Worm (Caenorhabditis elegans) whole organism, late embryonic: ENCODE results near the gene F55A11.11.

ENCODE experiments used
- C08G9.2 ChIP-seq: sonication (generic microtip); optimal IDR thresholded peaks from 2 replicates; lab custom pipeline; 2016; ENCODE audit warnings: mild to moderate bottlenecking, missing genetic modification characterization, moderate library complexity, missing compliant biosample characterization
- F13H6.1 ChIP-seq: sonication (generic microtip); optimal IDR thresholded peaks from 2 replicates; lab custom pipeline; 2016; ENCODE audit warnings: missing genetic modification characterization, missing compliant biosample characterization
- K02D7.2 ChIP-seq: sonication (generic microtip); optimal IDR thresholded peaks from 2 replicates; lab custom pipeline; 2017; ENCODE audit warnings: mild to moderate bottlenecking, missing genetic modification characterization, missing compliant biosample characterization
- Y22D7AL.16 ChIP-seq: sonication (generic microtip); optimal IDR thresholded peaks from 2 replicates; lab custom pipeline; 2016; ENCODE audit warnings: missing genetic modification characterization, missing compliant biosample characterization
- ahr-1 ChIP-seq: sonication (generic microtip); optimal IDR thresholded peaks from 2 replicates; lab custom pipeline; 2016; ENCODE audit warnings: missing genetic modification characterization, missing compliant biosample characterization
- ama-1 ChIP-seq: fragments of 150-350 bp; optimal IDR thresholded peaks from 2 replicates; lab custom pipeline; 2014
- ceh-14 ChIP-seq: sonication (generic microtip); optimal IDR thresholded peaks from 2 replicates; lab custom pipeline; 2016; ENCODE audit warnings: missing genotype, missing genetic modification characterization, missing compliant biosample characterization
- ceh-18 ChIP-seq: sonication (generic microtip); optimal IDR thresholded peaks from 2 replicates; lab custom pipeline; 2016; ENCODE audit warnings: missing genetic modification characterization, missing compliant biosample characterization
- ceh-22 ChIP-seq: sonication (generic microtip); optimal IDR thresholded peaks from 2 replicates; lab custom pipeline; 2017; ENCODE audit warnings: missing biosample characterization, missing genetic modification characterization
- ceh-24 ChIP-seq: sonication (generic microtip); optimal IDR thresholded peaks from 2 replicates; lab custom pipeline; 2016; ENCODE audit warnings: mild to moderate bottlenecking, missing genetic modification characterization, missing compliant biosample characterization
- ceh-30 ChIP-seq: fragments of 150-350 bp; optimal IDR thresholded peaks from 2 replicates; lab custom pipeline; 2014; ENCODE audit warnings: missing biosample characterization, missing genetic modification characterization
- ceh-31 ChIP-seq: sonication (generic microtip); optimal IDR thresholded peaks from 2 replicates; lab custom pipeline; 2016; ENCODE audit warnings: missing genetic modification characterization, missing compliant biosample characterization
- ceh-34 ChIP-seq: sonication (generic microtip); optimal IDR thresholded peaks from 2 replicates; lab custom pipeline; 2016; ENCODE audit warnings: mild to moderate bottlenecking, missing genetic modification characterization, missing compliant biosample characterization
- ceh-45 ChIP-seq: fragments of 200-800 bp; sonication (Bioruptor generic); IDR thresholded peaks from 2 replicates; pipeline ENCODE4 v1.3.6; 2022; ENCODE audit warnings: missing genetic modification reagents, missing genetic modification characterization, missing compliant biosample characterization
- ceh-6 ChIP-seq: fragments of 200-800 bp; sonication (Bioruptor generic); optimal IDR thresholded peaks from 2 replicates; lab custom pipeline; 2018; ENCODE audit warnings: mild to moderate bottlenecking, missing genetic modification characterization, missing compliant biosample characterization
- dve-1 ChIP-seq: sonication (generic microtip); optimal IDR thresholded peaks from 2 replicates; lab custom pipeline; 2017; ENCODE audit warnings: antibody characterized with exemption, mild to moderate bottlenecking, missing genetic modification characterization, missing compliant biosample characterization
- elt-4 ChIP-seq: sonication (generic microtip); optimal IDR thresholded peaks from 2 replicates; lab custom pipeline; 2016; ENCODE audit warnings: missing genetic modification characterization, missing compliant biosample characterization
- ets-4 ChIP-seq: sonication (generic microtip); optimal IDR thresholded peaks from 2 replicates; lab custom pipeline; 2016; ENCODE audit warnings: missing genetic modification characterization, missing compliant biosample characterization
- eyg-1 ChIP-seq: sonication (generic microtip); optimal IDR thresholded peaks from 2 replicates; lab custom pipeline; 2016; ENCODE audit warnings: missing genotype, missing genetic modification characterization, missing compliant biosample characterization
- fax-1 ChIP-seq: sonication (generic microtip); optimal IDR thresholded peaks from 2 replicates; lab custom pipeline; 2016; ENCODE audit warnings: missing genotype, missing genetic modification characterization, missing compliant biosample characterization
- hlh-30 ChIP-seq: sonication (generic microtip); optimal IDR thresholded peaks from 2 replicates; lab custom pipeline; 2017; ENCODE audit warnings: antibody characterized with exemption, missing genetic modification characterization, missing compliant biosample characterization; ENCODE audit not compliant: insufficient read depth
- hlh-6 ChIP-seq: sonication (generic microtip); optimal IDR thresholded peaks from 2 replicates; lab custom pipeline; 2016; ENCODE audit warnings: missing genotype, missing genetic modification characterization, missing compliant biosample characterization
- hlh-8 ChIP-seq: sonication (generic microtip); optimal IDR thresholded peaks from 2 replicates; lab custom pipeline; 2016; ENCODE audit warnings: missing genotype, missing genetic modification characterization, missing compliant biosample characterization
- lin-11 ChIP-seq: fragments of 200-800 bp; sonication (Bioruptor generic); optimal IDR thresholded peaks from 2 replicates; lab custom pipeline; 2018; ENCODE audit warnings: mild to moderate bottlenecking, missing genetic modification characterization, missing compliant biosample characterization
- mec-3 ChIP-seq: sonication (generic microtip); optimal IDR thresholded peaks from 2 replicates; lab custom pipeline; 2016; ENCODE audit warnings: borderline replicate concordance, missing genetic modification characterization, missing compliant biosample characterization
- nhr-11 ChIP-seq: fragments of 150-350 bp; optimal IDR thresholded peaks from 2 replicates; lab custom pipeline; 2014; ENCODE audit warnings: missing biosample characterization, missing genetic modification characterization
- nhr-232 ChIP-seq: sonication (generic microtip); optimal IDR thresholded peaks from 2 replicates; lab custom pipeline; 2016; ENCODE audit warnings: missing genetic modification characterization, missing compliant biosample characterization
- odd-2 ChIP-seq: sonication (generic microtip); optimal IDR thresholded peaks from 2 replicates; lab custom pipeline; 2017; ENCODE audit warnings: antibody characterized with exemption, mild to moderate bottlenecking, missing genetic modification characterization, missing compliant biosample characterization
- pha-2 ChIP-seq: sonication (generic microtip); optimal IDR thresholded peaks from 2 replicates; lab custom pipeline; 2017; ENCODE audit warnings: mild to moderate bottlenecking, missing genetic modification characterization, missing compliant biosample characterization
- pha-4 ChIP-seq: fragments of 150-350 bp; optimal IDR thresholded peaks from 2 replicates; lab custom pipeline; 2018; ENCODE audit warnings: missing biosample characterization, missing genetic modification reagents, missing genetic modification characterization
- ref-2 ChIP-seq: sonication (generic microtip); optimal IDR thresholded peaks from 2 replicates; lab custom pipeline; 2016; ENCODE audit warnings: missing genetic modification characterization, missing compliant biosample characterization
- rnt-1 ChIP-seq: sonication (generic microtip); optimal IDR thresholded peaks from 2 replicates; lab custom pipeline; 2016; ENCODE audit warnings: missing genetic modification characterization, missing compliant biosample characterization
- sdc-2 ChIP-seq: sonication (generic microtip); optimal IDR thresholded peaks from 2 replicates; lab custom pipeline; 2016; ENCODE audit warnings: missing genotype, missing genetic modification characterization, missing compliant biosample characterization
- sox-2 ChIP-seq: fragments of 200-800 bp; sonication (Bioruptor generic); IDR thresholded peaks from 2 replicates; pipeline ENCODE4 v1.3.6; 2022; ENCODE audit warnings: missing genetic modification reagents, missing genetic modification characterization, missing compliant biosample characterization
- sox-4 ChIP-seq: sonication (generic microtip); optimal IDR thresholded peaks from 2 replicates; lab custom pipeline; 2017; ENCODE audit warnings: mild to moderate bottlenecking, missing genetic modification characterization, inconsistent platforms, missing compliant biosample characterization
- tbx-2 ChIP-seq: sonication (generic microtip); optimal IDR thresholded peaks from 2 replicates; lab custom pipeline; 2016; ENCODE audit warnings: missing genetic modification characterization, missing compliant biosample characterization
- tbx-7 ChIP-seq: sonication (generic microtip); optimal IDR thresholded peaks from 2 replicates; lab custom pipeline; 2016; ENCODE audit warnings: missing genotype, missing genetic modification characterization, missing compliant biosample characterization
- unc-42 ChIP-seq: sonication (generic microtip); optimal IDR thresholded peaks from 2 replicates; lab custom pipeline; 2016; ENCODE audit warnings: missing genotype, missing genetic modification characterization, missing compliant biosample characterization
- unc-55 ChIP-seq: sonication (generic microtip); optimal IDR thresholded peaks from 2 replicates; lab custom pipeline; 2017; ENCODE audit warnings: missing biosample characterization, missing genetic modification reagents, missing genetic modification characterization
- unc-86 ChIP-seq: sonication (generic microtip); optimal IDR thresholded peaks from 2 replicates; lab custom pipeline; 2016; ENCODE audit warnings: missing genetic modification characterization, missing compliant biosample characterization
- ztf-16 ChIP-seq: sonication (generic microtip); optimal IDR thresholded peaks from 2 replicates; lab custom pipeline; 2017; ENCODE audit warnings: missing genetic modification characterization, missing compliant biosample characterization

F55A11.11 gene

ce11 chrV:11777846-11778245 lies 5.1 kb upstream of the F55A11.11 start:
- no peak for TF ChIP-seq ets-4
- peak; percentile 12 for TF ChIP-seq ceh-18 (tag; lab: Kevin White, UChicago)

ce11 chrV:11779310-11779709 lies 3.6 kb upstream of the F55A11.11 start:
- no peak for TF ChIP-seq unc-42 (tag; lab: Kevin White, UChicago)
- TF ChIP-seq Y22D7AL.16 (tag; lab: Kevin White, UChicago), result no peak
- TF ChIP-seq K02D7.2, result no peak
- TF ChIP-seq sox-2, result no peak
- no peak for TF ChIP-seq nhr-232 (tag; lab: Kevin White, UChicago)
- no peak for TF ChIP-seq ref-2
- TF ChIP-seq lin-11 (tag; lab: Kevin White, UChicago), result no peak
- TF ChIP-seq sdc-2 (tag; lab: Kevin White, UChicago), result no peak
- TF ChIP-seq ceh-30 (tag; lab: Kevin White, UChicago), result no peak
- no peak for TF ChIP-seq ceh-14 (tag; lab: Kevin White, UChicago)
- no peak for TF ChIP-seq rnt-1
- TF ChIP-seq unc-86, result no peak
- no peak for TF ChIP-seq eyg-1
- TF ChIP-seq hlh-30 (tag; lab: Kevin White, UChicago), result no peak
- no peak for TF ChIP-seq dve-1 (tag; lab: Kevin White, UChicago)
- no peak for TF ChIP-seq F13H6.1 (tag; lab: Kevin White, UChicago)
- no peak for TF ChIP-seq ceh-34 (tag; lab: Kevin White, UChicago)
- no peak for TF ChIP-seq ceh-45
- TF ChIP-seq ceh-6, result no peak
- TF ChIP-seq, all 69 proteins: peak for 0

- TF ChIP-seq ahr-1 (tag; lab: Kevin White, UChicago), result no peak
- TF ChIP-seq unc-55 (GFP tag; lab: Kevin White, UChicago), result peak; percentile 88
These were observed 3.1 kb upstream of the F55A11.11 start for ce11 chrV:11779810-11780209.

ce11 chrV:11787258-11787657 lies 4.3 kb downstream of the F55A11.11 start, which contains the start of gene F55A11.7:
F55A11.7 (minus strand) TSS chrV:11787443.
- no peak for TF ChIP-seq tbx-7 (tag; lab: Kevin White, UChicago)
- TF ChIP-seq odd-2 (tag; lab: Kevin White, UChicago), result no peak
- no peak for TF ChIP-seq dve-1 (tag; lab: Kevin White, UChicago)
- TF ChIP-seq pha-2 (tag; lab: Kevin White, UChicago), result no peak
- TF ChIP-seq ceh-18 (tag; lab: Kevin White, UChicago), result no peak
- no peak for TF ChIP-seq sox-2
- TF ChIP-seq ahr-1 (tag; lab: Kevin White, UChicago), result no peak
- no peak for TF ChIP-seq fax-1 (tag; lab: Kevin White, UChicago)
- TF ChIP-seq nhr-11 (tag; lab: Kevin White, UChicago), result no peak
- TF ChIP-seq elt-4 (tag; lab: Kevin White, UChicago), result no peak

- TF ChIP-seq eyg-1 (no peak), ceh-22 (tag; lab: Kevin White, UChicago) (no peak), Y22D7AL.16 (tag; lab: Kevin White, UChicago) (no peak), ceh-14 (tag; lab: Kevin White, UChicago) (no peak), C08G9.2 (tag; lab: Kevin White, UChicago) (no peak), sox-4 (no peak)
These were observed 4.8 kb downstream of the F55A11.11 start, which contains the start of gene F55A11.8 for ce11 chrV:11787742-11788238. F55A11.8 (plus strand) TSS chrV:11788188.

- TF ChIP-seq ets-4, result no peak
- TF ChIP-seq ceh-22 (tag; lab: Kevin White, UChicago), result no peak
- no peak for TF ChIP-seq pha-4 (tag; lab: Kevin White, UChicago)
- no peak for TF ChIP-seq unc-42 (tag; lab: Kevin White, UChicago)
- TF ChIP-seq K02D7.2, result no peak
- TF ChIP-seq ztf-16, result no peak
- no peak for TF ChIP-seq ceh-24 (tag; lab: Kevin White, UChicago)
- no peak for TF ChIP-seq mec-3
- TF ChIP-seq ama-1, result no peak
- TF ChIP-seq tbx-2 (tag; lab: Kevin White, UChicago), result no peak
- TF ChIP-seq ceh-31 (tag; lab: Kevin White, UChicago), result no peak
- no peak for TF ChIP-seq hlh-8 (tag; lab: Kevin White, UChicago)
- no peak for TF ChIP-seq hlh-6 (tag; lab: Kevin White, UChicago)
- TF ChIP-seq Y22D7AL.16 (tag; lab: Kevin White, UChicago), result no peak
- TF ChIP-seq ahr-1 (tag; lab: Kevin White, UChicago), result no peak
These were observed 6.5 kb downstream of the F55A11.11 start, which contains the start of gene D2023.1 for ce11 chrV:11789474-11789873. D2023.1 (plus strand) TSS chrV:11789550.
